Worm (Caenorhabditis elegans) whole organism, early embryonic: ENCODE results near the gene pal-1.

Experiments used
- ceh-13 ChIP-seq: fragments of 200-800 bp; sonication (Bioruptor generic); optimal IDR thresholded peaks from 2 replicates; lab custom pipeline; 2018; ENCODE audit warnings: mild to moderate bottlenecking, missing genetic modification characterization, missing compliant biosample characterization
- flt-1 ChIP-seq: fragments of 200-800 bp; sonication (Bioruptor generic); IDR thresholded peaks from 2 replicates; pipeline ENCODE4 v1.3.6; 2022; ENCODE audit warnings: missing genetic modification characterization, missing compliant biosample characterization
- hmbx-1 ChIP-seq: sonication (generic microtip); optimal IDR thresholded peaks from 2 replicates; lab custom pipeline; 2016; ENCODE audit warnings: mild to moderate bottlenecking, missing genetic modification characterization, missing compliant biosample characterization
- scrt-1 ChIP-seq: fragments of 200-800 bp; sonication (Bioruptor generic); IDR thresholded peaks from 2 replicates; pipeline ENCODE4 v1.3.6; 2022; ENCODE audit warnings: missing genetic modification characterization, missing compliant biosample characterization
- tra-4 ChIP-seq: sonication (generic microtip); optimal IDR thresholded peaks from 2 replicates; lab custom pipeline; 2017; ENCODE audit warnings: missing genetic modification characterization, missing compliant biosample characterization

ce11 chrIII:4779855-4780254 lies 29.5 kb downstream of the pal-1 start, which contains the start of gene B0393.9:
- TF ChIP-seq flt-1, result no peak
- no peak for TF ChIP-seq ceh-13 (GFP tag; lab: Kevin White, UChicago)
- TF ChIP-seq hmbx-1 (tag; lab: Kevin White, UChicago), result no peak
- TF ChIP-seq scrt-1 (GFP tag; lab: Robert Waterston, UW), result no peak
- TF ChIP-seq tra-4 (tag; lab: Kevin White, UChicago), result no peak
